Fruit fly (Drosophila melanogaster): Measurements from ENCODE around the gene CG11710.

CG11710 gene

dm6 chrX:20414099-20414498, 15.4 kb downstream of the CG11710 start, which contains the start of gene CG15458:
Gene CG15458 (minus strand): TSS chrX:20414199.
- TF ChIP-seq Ets21C (GFP tag; optimal IDR thresholded peaks at IDR 0.05) (no peak), CG8319 (GFP tag; optimal IDR thresholded peaks at IDR 0.05) (no peak), OdsH (GFP tag; optimal IDR thresholded peaks at IDR 0.05) (no peak), CG8119 (GFP tag; IDR thresholded peaks at IDR 0.05) (no peak), Hr39 (GFP tag; optimal IDR thresholded peaks at IDR 0.05) (no peak), Met (GFP tag; optimal IDR thresholded peaks at IDR 0.05) (no peak), Sox102F (GFP tag; optimal IDR thresholded peaks at IDR 0.05) (no peak), vri (GFP tag; optimal IDR thresholded peaks at IDR 0.05) (no peak), Eip93F (GFP tag; optimal IDR thresholded peaks at IDR 0.05) (no peak), CG4318 (GFP tag; optimal IDR thresholded peaks at IDR 0.05) (no peak), Ets96B (tag; optimal IDR thresholded peaks at IDR 0.05) (no peak), CG6854 (GFP tag; optimal IDR thresholded peaks at IDR 0.05) (no peak)

dm6 chrX:20413481-20413880, 16.0 kb downstream of the CG11710 start, which contains the start of gene CG15459:
Gene CG15459 (minus strand): TSS chrX:20413581.
- TF ChIP-seq dac (GFP tag; optimal IDR thresholded peaks at IDR 0.05) (no peak), CG34406 (GFP tag; optimal IDR thresholded peaks at IDR 0.05) (no peak), cyc (GFP tag; optimal IDR thresholded peaks at IDR 0.05) (no peak), CG32006 (GFP tag; optimal IDR thresholded peaks at IDR 0.05) (no peak), ss (GFP tag; optimal IDR thresholded peaks at IDR 0.05) (no peak), Sox15 (GFP tag; optimal IDR thresholded peaks at IDR 0.05) (no peak), CG3919 (GFP tag; optimal IDR thresholded peaks at IDR 0.05) (no peak), net (GFP tag; optimal IDR thresholded peaks at IDR 0.05) (no peak), CG15336 (GFP tag; IDR thresholded peaks at IDR 0.05) (no peak), CG11902 (GFP tag; optimal IDR thresholded peaks at IDR 0.05) (no peak), Ets21C (GFP tag; optimal IDR thresholded peaks at IDR 0.05) (no peak), Gug (GFP tag; IDR thresholded peaks at IDR 0.05) (no peak), CG4318 (GFP tag; optimal IDR thresholded peaks at IDR 0.05) (no peak), topi (GFP tag; optimal IDR thresholded peaks at IDR 0.05) (no peak), fd59A (GFP tag; optimal IDR thresholded peaks at IDR 0.05) (no peak), pdm3 (GFP tag; optimal IDR thresholded peaks at IDR 0.05) (no peak), Sox14 (GFP tag; optimal IDR thresholded peaks at IDR 0.05) (no peak), Lpt (GFP tag; optimal IDR thresholded peaks at IDR 0.05) (no peak), CG8319 (GFP tag; optimal IDR thresholded peaks at IDR 0.05) (no peak), spab (GFP tag; optimal IDR thresholded peaks at IDR 0.05) (no peak)

- TF ChIP-seq CG11762 (GFP tag; optimal IDR thresholded peaks at IDR 0.05; ENCODE audit: insufficient read depth) = no peak
- no peak for TF ChIP-seq CG34406 (GFP tag; optimal IDR thresholded peaks at IDR 0.05)
- no peak for TF ChIP-seq Met (GFP tag; optimal IDR thresholded peaks at IDR 0.05)
- no peak for TF ChIP-seq lz (GFP tag; optimal IDR thresholded peaks at IDR 0.05)
- TF ChIP-seq Hr4 (GFP tag; optimal IDR thresholded peaks at IDR 0.05) = no peak
- no peak for TF ChIP-seq CG11294 (GFP tag; IDR thresholded peaks at IDR 0.05)
- no peak for TF ChIP-seq Gug (GFP tag; IDR thresholded peaks at IDR 0.05)
- no peak for TF ChIP-seq ss (GFP tag; optimal IDR thresholded peaks at IDR 0.05)
- TF ChIP-seq Eip93F (GFP tag; optimal IDR thresholded peaks at IDR 0.05) = no peak
- TF ChIP-seq CG8319 (GFP tag; optimal IDR thresholded peaks at IDR 0.05) = no peak
- no peak for TF ChIP-seq salr (GFP tag; optimal IDR thresholded peaks at IDR 0.05)
- no peak for TF ChIP-seq Sox14 (GFP tag; optimal IDR thresholded peaks at IDR 0.05)
- TF ChIP-seq Lpt (GFP tag; optimal IDR thresholded peaks at IDR 0.05) = no peak
- TF ChIP-seq CG7368 (GFP tag; optimal IDR thresholded peaks at IDR 0.05) = no peak
- TF ChIP-seq OdsH (GFP tag; optimal IDR thresholded peaks at IDR 0.05) = no peak
- TF ChIP-seq Blimp-1 (GFP tag; optimal IDR thresholded peaks at IDR 0.05) = no peak
Measured at dm6 chrX:20411635-20412034, 17.8 kb downstream of the CG11710 start.
